Fruit fly (Drosophila melanogaster): ENCODE results near the gene Culd.

DNA sequence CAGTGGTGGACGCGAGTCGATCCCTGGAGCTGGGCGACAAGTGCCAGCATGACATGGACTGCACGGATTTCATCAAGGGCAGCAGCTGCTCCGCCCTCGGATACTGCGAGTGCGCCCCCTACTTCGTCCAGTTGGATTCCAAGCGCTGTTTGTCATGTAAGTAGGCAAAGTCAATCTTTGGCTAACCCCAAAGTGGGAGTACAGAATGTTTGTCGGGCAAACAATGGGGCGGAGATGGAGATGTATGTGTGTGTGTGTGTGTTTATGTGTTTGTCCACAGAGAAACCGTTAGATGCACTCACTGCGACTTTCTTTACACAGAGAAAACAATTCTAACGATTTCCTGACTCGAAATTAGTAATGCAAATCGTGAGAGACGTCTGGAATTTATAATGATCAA, 23.1 kb upstream of the Culd start:
- TF ChIP-seq CG8478 (optimal IDR thresholded peaks at IDR 0.05): no peak
- TF ChIP-seq CTCF (optimal IDR thresholded peaks at IDR 0.05): no peak
